Fruit fly (Drosophila melanogaster): ENCODE results near the gene CG14805.

Gene CG14805

DNA sequence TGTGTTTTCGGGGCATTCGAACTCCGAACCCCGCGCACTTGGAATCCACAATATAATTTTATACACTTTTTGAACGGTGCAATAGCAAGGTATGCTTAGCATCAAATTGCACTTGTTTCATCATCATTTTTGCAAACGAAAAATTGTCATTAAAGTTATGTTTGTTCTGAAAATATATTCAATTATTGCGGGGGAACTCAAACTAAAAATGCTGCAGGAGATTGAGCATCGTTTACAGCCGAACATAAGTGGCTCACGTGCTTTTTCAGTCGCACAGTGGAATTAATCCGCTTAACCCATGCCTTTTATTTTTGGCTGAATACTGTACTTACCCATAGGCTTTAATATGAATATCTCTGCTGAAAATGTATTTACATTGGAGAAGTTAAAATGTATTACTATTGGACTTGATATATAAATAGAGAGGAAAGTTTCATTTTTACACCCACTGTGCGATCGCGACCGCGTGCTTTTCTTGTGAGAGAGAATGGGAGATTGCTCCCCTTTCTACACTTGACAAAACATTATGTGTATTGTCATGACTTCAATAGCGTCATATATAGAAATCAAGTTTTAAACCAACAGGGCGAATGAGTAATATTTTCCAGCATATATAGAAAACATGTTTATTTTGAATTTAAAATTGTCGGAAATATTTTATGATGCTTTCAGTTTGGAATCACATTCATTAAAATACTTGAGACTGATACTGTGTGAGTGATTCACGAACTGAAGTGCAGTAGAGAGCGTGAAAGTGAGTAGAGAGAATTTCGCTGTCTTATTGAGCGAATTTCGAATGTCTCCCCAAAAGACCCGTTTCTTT, 46.5 kb upstream of the CG14805 start:
- TF ChIP-seq jim (GFP tag; optimal IDR thresholded peaks at IDR 0.05) (no peak), N (GFP tag; optimal IDR thresholded peaks at IDR 0.05) (no peak), usp (GFP tag; optimal IDR thresholded peaks at IDR 0.05) (no peak), dl (GFP tag; optimal IDR thresholded peaks at IDR 0.05; ENCODE audit: insufficient read depth in 1 of 2, partially characterized antibody in 2 of 2) (peak in 1 of 2 experiments; percentile 23), dmrt93B (GFP tag; optimal IDR thresholded peaks at IDR 0.05) (peak; percentile 94), HLH106 (tag; optimal IDR thresholded peaks at IDR 0.05) (peak; percentile 97), Dfd (GFP tag; optimal IDR thresholded peaks at IDR 0.05) (no peak), CrebA (GFP tag; optimal IDR thresholded peaks at IDR 0.05; ENCODE audit: borderline replicate concordance) (peak; percentile 86), dsf (GFP tag; optimal IDR thresholded peaks at IDR 0.05; ENCODE audit: borderline replicate concordance) (peak; percentile 81), Hnf4 (GFP tag; optimal IDR thresholded peaks at IDR 0.05) (peak; percentile 98), ey (GFP tag; optimal IDR thresholded peaks at IDR 0.05) (peak; percentile 96), Jra (GFP tag; optimal IDR thresholded peaks at IDR 0.05) (peak; percentile 91), foxo (GFP tag; optimal IDR thresholded peaks at IDR 0.05) (peak; percentile 91 to 98), rgr (GFP tag; optimal IDR thresholded peaks at IDR 0.05) (peak; percentile 98), lola (GFP tag; optimal IDR thresholded peaks at IDR 0.05) (no peak), h (GFP tag; optimal IDR thresholded peaks at IDR 0.05) (peak; percentile 99), brk (GFP tag; optimal IDR thresholded peaks at IDR 0.05) (peak; percentile 94), woc (GFP tag; optimal IDR thresholded peaks at IDR 0.05) (peak; percentile 98), Dif (GFP tag; optimal IDR thresholded peaks at IDR 0.05; ENCODE audit: partially characterized antibody) (no peak), Sp1 (GFP tag; optimal IDR thresholded peaks at IDR 0.05) (peak; percentile 95), sv (GFP tag; optimal IDR thresholded peaks at IDR 0.05) (peak; percentile 96), Hr78 (GFP tag; optimal IDR thresholded peaks at IDR 0.05) (no peak), tai (GFP tag; optimal IDR thresholded peaks at IDR 0.05) (peak; percentile 82), OdsH (GFP tag; optimal IDR thresholded peaks at IDR 0.05) (peak; percentile 95), CG32264 (GFP tag; optimal IDR thresholded peaks at IDR 0.05) (peak; percentile 96), sage (GFP tag; optimal IDR thresholded peaks at IDR 0.05) (peak; percentile 97), Hr83 (GFP tag; optimal IDR thresholded peaks at IDR 0.05; ENCODE audit: poor library complexity, severe bottlenecking) (peak; percentile 89), Vsx2 (GFP tag; optimal IDR thresholded peaks at IDR 0.05; ENCODE audit: partially characterized antibody) (no peak), CG9705 (GFP tag; optimal IDR thresholded peaks at IDR 0.05) (peak; percentile 89), Abd-B (GFP tag; optimal IDR thresholded peaks at IDR 0.05) (no peak), GATAd (GFP tag; optimal IDR thresholded peaks at IDR 0.05) (peak; percentile 58), pan (optimal IDR thresholded peaks at IDR 0.05) (no peak), psq (GFP tag; optimal IDR thresholded peaks at IDR 0.05) (peak; percentile 92), Rel (GFP tag; optimal IDR thresholded peaks at IDR 0.05) (peak; percentile 78), Rel (tag; optimal IDR thresholded peaks at IDR 0.05) (peak; percentile 82), Myc (optimal IDR thresholded peaks at IDR 0.05) (no peak), Mio (GFP tag; optimal IDR thresholded peaks at IDR 0.05) (peak; percentile 77), fru (GFP tag; optimal IDR thresholded peaks at IDR 0.05) (peak; percentile 98), br (GFP tag; optimal IDR thresholded peaks at IDR 0.05) (peak; percentile 97)

DNA sequence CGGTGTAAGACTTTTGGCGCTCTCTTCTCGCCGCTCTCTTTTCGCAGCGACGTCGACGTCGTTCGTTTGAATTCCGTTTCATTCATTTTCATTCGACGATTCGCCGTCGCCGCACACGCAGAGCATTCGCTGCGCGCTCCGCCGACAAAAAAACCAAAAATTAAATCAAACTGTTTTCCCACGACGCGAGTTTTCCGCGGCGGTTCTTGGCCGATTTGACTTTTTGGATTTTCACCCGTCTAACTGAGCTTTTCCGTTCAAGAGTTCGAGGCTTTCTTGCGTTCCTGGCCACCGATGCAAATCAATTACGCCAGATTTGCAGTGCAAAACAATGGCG, 45.9 kb upstream of the CG14805 start:
- TF ChIP-seq Dif (GFP tag; optimal IDR thresholded peaks at IDR 0.05; ENCODE audit: partially characterized antibody) (peak; percentile 33), Vsx2 (GFP tag; optimal IDR thresholded peaks at IDR 0.05; ENCODE audit: partially characterized antibody) (no peak), dl (GFP tag; optimal IDR thresholded peaks at IDR 0.05; ENCODE audit: insufficient read depth in 1 of 2, partially characterized antibody in 2 of 2) (peak in 1 of 2 experiments; percentile 23)

All from whole organism, wandering third instar larva.